Worm (Caenorhabditis elegans) whole organism, L4/young adult: ENCODE measurements around the gene octr-1.

Experiments used
- dao-5 ChIP-seq: sonication (generic microtip); optimal IDR thresholded peaks from 2 replicates; lab custom pipeline; 2016; ENCODE audit warnings: missing genotype, missing genetic modification characterization, moderate library complexity, missing compliant biosample characterization
- him-1 ChIP-seq: sonication (generic microtip); optimal IDR thresholded peaks from 2 replicates; lab custom pipeline; 2016; ENCODE audit warnings: missing genotype, missing genetic modification reagents, missing genetic modification characterization, missing compliant biosample characterization

DNA sequence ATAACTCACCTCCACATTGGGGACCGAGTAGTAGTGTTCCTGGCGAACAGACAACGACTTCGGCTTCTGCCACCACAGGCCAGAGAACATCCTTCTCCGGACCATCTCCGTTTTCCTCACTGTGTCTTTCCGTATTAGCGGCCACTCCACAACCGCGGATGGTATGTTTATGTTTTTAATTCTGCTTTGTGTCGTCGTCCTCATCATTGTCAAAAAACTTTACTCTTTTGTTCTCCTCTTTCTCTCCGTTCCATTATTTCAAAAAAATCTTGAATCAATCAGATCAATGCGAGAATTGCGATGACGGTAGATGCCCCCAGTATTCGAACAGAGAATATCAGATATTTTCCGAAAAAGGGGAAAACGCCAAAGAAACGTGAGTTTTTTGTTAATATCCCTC lies 43.6 kb downstream of the octr-1 start, which contains the start of gene mec-2:
- no peak for TF ChIP-seq him-1 (tag; lab: Kevin White, UChicago)
- no peak for TF ChIP-seq dao-5 (tag; lab: Kevin White, UChicago)
